Worm (Caenorhabditis elegans) whole organism, L2 larva: ENCODE data around the gene oac-42.

Experiments used
- ZK546.5 ChIP-seq: sonication (generic microtip); optimal IDR thresholded peaks from 2 replicates; lab custom pipeline; 2017; ENCODE audit warnings: missing biosample characterization, missing genetic modification characterization
- elt-3 ChIP-seq: sonication (generic microtip); optimal IDR thresholded peaks from 2 replicates; lab custom pipeline; 2017; ENCODE audit warnings: missing biosample characterization, missing genetic modification characterization
- fos-1 ChIP-seq: fragments of 150-350 bp; optimal IDR thresholded peaks from 2 replicates; lab custom pipeline; 2014; ENCODE audit warnings: missing biosample characterization, missing genetic modification characterization
- lin-13 ChIP-seq: fragments of 150-350 bp; optimal IDR thresholded peaks from 2 replicates; lab custom pipeline; 2014; ENCODE audit warnings: missing biosample characterization, missing genetic modification reagents, missing genetic modification characterization
- unc-55 ChIP-seq: fragments of 150-350 bp; sonication (generic microtip); optimal IDR thresholded peaks from 3 replicates; lab custom pipeline; 2014; ENCODE audit warnings: missing biosample characterization, missing genetic modification reagents, missing genetic modification characterization
- unc-62 ChIP-seq: fragments of 150-350 bp; optimal IDR thresholded peaks from 2 replicates; lab custom pipeline; 2014; ENCODE audit warnings: missing biosample characterization, missing genetic modification reagents, missing genetic modification characterization

ce11 chrV:15924307-15924706 is 39.7 kb upstream of the oac-42 start, which contains the start of gene nhr-108:
- no peak for TF ChIP-seq fos-1
- no peak for TF ChIP-seq ZK546.5 (tag; lab: Kevin White, UChicago)
- TF ChIP-seq unc-62 (GFP tag; lab: Kevin White, UChicago): no peak
- TF ChIP-seq elt-3: no peak
- no peak for TF ChIP-seq unc-55 (GFP tag; lab: Kevin White, UChicago)
- TF ChIP-seq lin-13 (GFP tag; lab: Kevin White, UChicago): no peak
